Fruit fly (Drosophila melanogaster): ENCODE results near the gene Past1.
A peak's percentile ranks its signal among the peaks of the same experiment; 100 is the strongest.

Past1 gene

DNA sequence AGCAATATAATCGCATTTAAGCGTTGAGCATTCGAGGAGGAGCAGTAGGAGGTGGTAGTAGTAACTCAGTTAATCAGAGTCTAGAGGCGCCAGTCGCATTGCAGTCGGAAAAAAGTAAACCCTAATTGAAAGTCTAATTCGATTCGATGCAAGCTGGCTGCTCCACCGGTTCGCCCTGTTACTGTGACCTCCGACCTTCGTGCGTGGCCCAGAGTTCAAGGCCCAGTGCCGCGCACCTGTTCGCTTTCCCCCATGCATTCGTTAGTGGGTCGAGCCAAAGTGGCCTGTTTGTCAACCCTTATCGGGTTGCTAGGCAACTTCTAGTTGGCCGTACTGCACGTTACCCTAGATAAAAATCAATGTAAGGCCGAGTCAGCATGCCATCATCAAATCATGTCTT lies 3.3 kb downstream of the Past1 start:
- TF ChIP-seq CG16779 (GFP tag; IDR thresholded peaks at IDR 0.05) (0 out of 2 replicates have a peak, but pooled peaks have one; percentile 32), CG10366 (GFP tag; IDR thresholded peaks at IDR 0.05) (no peak), Hr78 (GFP tag; optimal IDR thresholded peaks at IDR 0.05) (peak in 1 of 2 experiments; percentile 99), Mad (GFP tag; optimal IDR thresholded peaks at IDR 0.05) (no peak), ftz-f1 (GFP tag; optimal IDR thresholded peaks at IDR 0.05) (peak; percentile 42), fd102C (GFP tag; optimal IDR thresholded peaks at IDR 0.05) (no peak), pnt (GFP tag; optimal IDR thresholded peaks at IDR 0.05) (no peak), CG3726 (GFP tag; IDR thresholded peaks at IDR 0.05) (no peak), prd (optimal IDR thresholded peaks at IDR 0.05) (no peak), prd (GFP tag; IDR thresholded peaks at IDR 0.05) (no peak), ato (GFP tag; IDR thresholded peaks at IDR 0.05; ENCODE audit: partially characterized antibody) (no peak)

- TF ChIP-seq dan (GFP tag; IDR thresholded peaks at IDR 0.05), result no peak
- no peak for TF ChIP-seq D19A (tag; optimal IDR thresholded peaks at IDR 0.05)
- peak; percentile 39 for TF ChIP-seq Asciz (GFP tag; optimal IDR thresholded peaks at IDR 0.05)
- TF ChIP-seq NC2α (GFP tag; optimal IDR thresholded peaks at IDR 0.05), result no peak
- peak; percentile 49 for TF ChIP-seq CG33557 (GFP tag; optimal IDR thresholded peaks at IDR 0.05)
- TF ChIP-seq seq (GFP tag; IDR thresholded peaks at IDR 0.05), result 0 out of 2 replicates have a peak, but pooled peaks have one; percentile 17
- no peak for TF ChIP-seq CG5953 (GFP tag; IDR thresholded peaks at IDR 0.05)
- no peak for TF ChIP-seq HLH3B (GFP tag; IDR thresholded peaks at IDR 0.05)
- peak; percentile 35 for TF ChIP-seq CG17359 (tag; optimal IDR thresholded peaks at IDR 0.05)
- TF ChIP-seq CG5180 (GFP tag; optimal IDR thresholded peaks at IDR 0.05), result peak; percentile 16
- no peak for TF ChIP-seq ac (GFP tag; optimal IDR thresholded peaks at IDR 0.05)
- no peak for TF ChIP-seq tup (GFP tag; optimal IDR thresholded peaks at IDR 0.05)
- peak; percentile 35 for TF ChIP-seq HHEX (GFP tag; optimal IDR thresholded peaks at IDR 0.05)
- TF ChIP-seq H15 (GFP tag; IDR thresholded peaks at IDR 0.05), result no peak
- peak; percentile 16 for TF ChIP-seq kni (GFP tag; optimal IDR thresholded peaks at IDR 0.05)
- peak in 1 of 2 experiments; percentile 44 for TF ChIP-seq bsh (GFP tag; optimal IDR thresholded peaks at IDR 0.05)
- no peak for TF ChIP-seq Ravus (GFP tag; IDR thresholded peaks at IDR 0.05)
- TF ChIP-seq cato (GFP tag; optimal IDR thresholded peaks at IDR 0.05; ENCODE audit: borderline replicate concordance), result no peak
- peak; percentile 6 for TF ChIP-seq CG8359 (GFP tag; optimal IDR thresholded peaks at IDR 0.05; ENCODE audit: borderline replicate concordance)
- no peak for TF ChIP-seq bab2 (GFP tag; optimal IDR thresholded peaks at IDR 0.05)
- peak; percentile 69 for TF ChIP-seq fd64A (GFP tag; optimal IDR thresholded peaks at IDR 0.05)
- TF ChIP-seq CG15601 (tag; optimal IDR thresholded peaks at IDR 0.05), result peak; percentile 27
- no peak for TF ChIP-seq CG31224 (GFP tag; IDR thresholded peaks at IDR 0.05)
- TF ChIP-seq ci (GFP tag; IDR thresholded peaks at IDR 0.05), result peak; percentile 38; the same call in 1 of the 3 replicates
- TF ChIP-seq dmrt11E (tag; optimal IDR thresholded peaks at IDR 0.05), result peak; percentile 27
- TF ChIP-seq Ets65A (GFP tag), result no peak
- 0 out of 2 replicates have a peak, but pooled peaks have one; percentile 42 for TF ChIP-seq ara (GFP tag; IDR thresholded peaks at IDR 0.05)
- TF ChIP-seq Fer3 (tag; optimal IDR thresholded peaks at IDR 0.05), result no peak
- TF ChIP-seq sna (GFP tag; IDR thresholded peaks at IDR 0.05; ENCODE audit: partially characterized antibody), result no peak
- no peak for TF ChIP-seq inv (GFP tag; IDR thresholded peaks at IDR 0.05; ENCODE audit: partially characterized antibody)
- peak; percentile 35 for TF ChIP-seq Med (GFP tag)
- no peak for TF ChIP-seq Pdp1 (GFP tag; optimal IDR thresholded peaks at IDR 0.05)
- no peak for TF ChIP-seq z (GFP tag; IDR thresholded peaks at IDR 0.05)
- no peak for TF ChIP-seq Abd-B (GFP tag; optimal IDR thresholded peaks at IDR 0.05)
- TF ChIP-seq tll (GFP tag; optimal IDR thresholded peaks at IDR 0.05), result no peak
- peak; percentile 36 for TF ChIP-seq nerfin-1 (tag; optimal IDR thresholded peaks at IDR 0.05)
- TF ChIP-seq Eip74EF (GFP tag; optimal IDR thresholded peaks at IDR 0.05), result peak in 1 of 2 experiments; percentile 15
These were observed 4.1 kb downstream of the Past1 start for dm6 chr3R:12701257-12701656.

All from whole organism, embryonic.